Fruit fly (Drosophila melanogaster): ENCODE data around the gene CG7208.

The CG7208 gene

dm6 chr3R:18183244-18183643 lies 2.3 kb downstream of the CG7208 start, which contains the start of gene cdm (continued):
- TF ChIP-seq Fer1 (GFP tag; optimal IDR thresholded peaks at IDR 0.05) = no peak
- TF ChIP-seq CG12104 (GFP tag; optimal IDR thresholded peaks at IDR 0.05) = no peak
- TF ChIP-seq CG15601 (tag; optimal IDR thresholded peaks at IDR 0.05) = no peak
- TF ChIP-seq lov (optimal IDR thresholded peaks at IDR 0.05) = no peak
- no peak for TF ChIP-seq lov (GFP tag; IDR thresholded peaks at IDR 0.05)
- TF ChIP-seq CG6765 (GFP tag; optimal IDR thresholded peaks at IDR 0.05) = peak; percentile 6
- peak; percentile 42; the same call in 1 of the 2 replicates for TF ChIP-seq seq (GFP tag; IDR thresholded peaks at IDR 0.05)
- no peak for TF ChIP-seq hth (optimal IDR thresholded peaks at IDR 0.05)
- TF ChIP-seq Doc2 (GFP tag; IDR thresholded peaks at IDR 0.05) = no peak
- TF ChIP-seq sc (optimal IDR thresholded peaks at IDR 0.05) = no peak
- no peak for TF ChIP-seq sc (GFP tag; optimal IDR thresholded peaks at IDR 0.05)
- no peak for TF ChIP-seq cg (GFP tag; optimal IDR thresholded peaks at IDR 0.05)
- TF ChIP-seq NfI (GFP tag; optimal IDR thresholded peaks at IDR 0.05) = no peak
- no peak for TF ChIP-seq Ets65A (GFP tag)
- no peak for TF ChIP-seq CG33213 (GFP tag; optimal IDR thresholded peaks at IDR 0.05)
- 0 out of 2 replicates have a peak, but pooled peaks have one; percentile 37 for TF ChIP-seq CG13287 (GFP tag; IDR thresholded peaks at IDR 0.05; ENCODE audit: partially characterized antibody)
- peak; percentile 45; the same call in 1 of the 3 replicates for TF ChIP-seq Opbp (GFP tag; IDR thresholded peaks at IDR 0.05; ENCODE audit: partially characterized antibody)
- TF ChIP-seq CG17802 (tag; optimal IDR thresholded peaks at IDR 0.05) = no peak
- no peak for TF ChIP-seq sens-2 (GFP tag; IDR thresholded peaks at IDR 0.05)
- peak; percentile 22; the same call in 1 of the 3 replicates for TF ChIP-seq CG34224 (GFP tag; IDR thresholded peaks at IDR 0.05; ENCODE audit: partially characterized antibody)
- TF ChIP-seq zen (tag; optimal IDR thresholded peaks at IDR 0.05) = no peak
- TF ChIP-seq esg (GFP tag; conservative IDR thresholded peaks at IDR 0.05) = no peak
- TF ChIP-seq Bdp1 (GFP tag; optimal IDR thresholded peaks at IDR 0.05) = no peak
- TF ChIP-seq CG12299 (tag; optimal IDR thresholded peaks at IDR 0.05) = no peak
- TF ChIP-seq run (tag; optimal IDR thresholded peaks at IDR 0.05) = no peak
- TF ChIP-seq Deaf1 (tag; optimal IDR thresholded peaks at IDR 0.05) = no peak
- no peak for TF ChIP-seq bowl (GFP tag; IDR thresholded peaks at IDR 0.05)
- TF ChIP-seq CG9876 (GFP tag; optimal IDR thresholded peaks at IDR 0.05) = no peak
- peak; percentile 31; the same call in 1 of the 2 replicates for TF ChIP-seq Dref (GFP tag; IDR thresholded peaks at IDR 0.05)
- no peak for TF ChIP-seq eyg (GFP tag; optimal IDR thresholded peaks at IDR 0.05)
- TF ChIP-seq ATbp (GFP tag; optimal IDR thresholded peaks at IDR 0.05) = no peak
- no peak for TF ChIP-seq danr (GFP tag; IDR thresholded peaks at IDR 0.05)
- TF ChIP-seq CG3838 (GFP tag; optimal IDR thresholded peaks at IDR 0.05) = no peak
- no peak for TF ChIP-seq sob (GFP tag; IDR thresholded peaks at IDR 0.05)
- no peak for TF ChIP-seq tgo (GFP tag; IDR thresholded peaks at IDR 0.05)
- TF ChIP-seq CG14860 (GFP tag; IDR thresholded peaks at IDR 0.05; ENCODE audit: partially characterized antibody) = no peak
- no peak for TF ChIP-seq chif (GFP tag; optimal IDR thresholded peaks at IDR 0.05)
- no peak for TF ChIP-seq HLH54F (GFP tag; optimal IDR thresholded peaks at IDR 0.05)
- no peak for TF ChIP-seq CG9609 (GFP tag; optimal IDR thresholded peaks at IDR 0.05)
- no peak for TF ChIP-seq CG12769 (tag; optimal IDR thresholded peaks at IDR 0.05)
- peak; percentile 51 for TF ChIP-seq row (GFP tag; IDR thresholded peaks at IDR 0.05)
- no peak for TF ChIP-seq Xbp1 (GFP tag; optimal IDR thresholded peaks at IDR 0.05)
- TF ChIP-seq sisA (GFP tag; IDR thresholded peaks at IDR 0.05) = no peak
- no peak for TF ChIP-seq jumu (GFP tag; optimal IDR thresholded peaks at IDR 0.05)
- TF ChIP-seq CG12942 (GFP tag; optimal IDR thresholded peaks at IDR 0.05) = no peak
- TF ChIP-seq CG10462 (GFP tag; optimal IDR thresholded peaks at IDR 0.05) = no peak
- no peak for TF ChIP-seq jigr1 (GFP tag; IDR thresholded peaks at IDR 0.05)
- no peak for TF ChIP-seq bigmax (GFP tag; optimal IDR thresholded peaks at IDR 0.05)
- TF ChIP-seq gfzf (GFP tag; optimal IDR thresholded peaks at IDR 0.05) = peak; percentile 79
- no peak for TF ChIP-seq sr (GFP tag; IDR thresholded peaks at IDR 0.05)
- no peak for TF ChIP-seq da (GFP tag; optimal IDR thresholded peaks at IDR 0.05)
- no peak for TF ChIP-seq CG42726 (GFP tag; IDR thresholded peaks at IDR 0.05; ENCODE audit: partially characterized antibody)
- no peak for TF ChIP-seq nerfin-2 (GFP tag; IDR thresholded peaks at IDR 0.05; ENCODE audit: partially characterized antibody)
